Worm (Caenorhabditis elegans) whole organism, L4/young adult: ENCODE data around the gene iglr-2.

ENCODE experiments used
- dao-5 ChIP-seq: sonication (generic microtip); optimal IDR thresholded peaks from 2 replicates; lab custom pipeline; 2016; ENCODE audit warnings: missing genotype, missing genetic modification characterization, moderate library complexity, missing compliant biosample characterization
- him-1 ChIP-seq: sonication (generic microtip); optimal IDR thresholded peaks from 2 replicates; lab custom pipeline; 2016; ENCODE audit warnings: missing genotype, missing genetic modification reagents, missing genetic modification characterization, missing compliant biosample characterization

DNA sequence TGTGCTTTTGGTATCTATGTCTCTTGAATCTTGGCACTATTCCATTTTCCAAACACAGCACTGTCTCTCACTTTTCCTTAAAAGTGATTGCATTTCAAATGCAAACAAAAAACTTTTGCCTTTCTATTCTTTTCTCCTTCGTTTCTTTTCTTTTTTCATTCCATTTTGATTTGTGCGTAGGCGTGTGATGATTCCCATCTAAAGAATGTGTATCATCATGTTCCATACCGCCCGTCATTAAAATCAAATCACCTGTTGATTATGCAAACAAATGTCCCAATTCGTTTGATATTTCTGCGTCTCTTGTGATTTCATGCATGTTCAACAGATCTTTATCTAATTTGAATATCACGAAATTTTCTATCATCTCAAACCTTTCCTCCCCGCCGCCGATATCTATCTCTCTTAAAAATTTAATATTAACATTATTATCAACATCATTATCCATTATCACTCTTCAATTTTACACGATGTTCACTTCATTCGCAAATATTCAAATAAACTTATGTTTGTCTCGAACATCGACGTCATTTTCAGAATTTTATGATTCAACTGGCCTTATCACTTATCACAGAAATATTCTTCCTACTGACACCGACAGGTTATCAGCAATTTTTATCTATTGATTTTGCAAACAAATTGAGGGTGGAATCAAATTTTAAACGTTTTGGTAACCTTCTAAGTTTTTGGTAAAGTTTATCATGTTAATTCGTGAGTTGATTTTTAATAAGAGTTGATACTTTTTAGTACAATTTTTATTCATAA lies 39.7 kb downstream of the iglr-2 start:
- TF ChIP-seq dao-5, result no peak
- TF ChIP-seq him-1, result no peak
